Worm (Caenorhabditis elegans) whole organism, L4/young adult: Measurements from ENCODE around the gene fbxa-133.

Experiments used
- W03F9.2 ChIP-seq: fragments of 150-350 bp; optimal IDR thresholded peaks from 2 replicates; lab custom pipeline; 2014; ENCODE audit warnings: missing biosample characterization, missing genetic modification characterization
- him-1 ChIP-seq: sonication (generic microtip); optimal IDR thresholded peaks from 2 replicates; lab custom pipeline; 2016; ENCODE audit warnings: missing genotype, missing genetic modification reagents, missing genetic modification characterization, missing compliant biosample characterization

DNA sequence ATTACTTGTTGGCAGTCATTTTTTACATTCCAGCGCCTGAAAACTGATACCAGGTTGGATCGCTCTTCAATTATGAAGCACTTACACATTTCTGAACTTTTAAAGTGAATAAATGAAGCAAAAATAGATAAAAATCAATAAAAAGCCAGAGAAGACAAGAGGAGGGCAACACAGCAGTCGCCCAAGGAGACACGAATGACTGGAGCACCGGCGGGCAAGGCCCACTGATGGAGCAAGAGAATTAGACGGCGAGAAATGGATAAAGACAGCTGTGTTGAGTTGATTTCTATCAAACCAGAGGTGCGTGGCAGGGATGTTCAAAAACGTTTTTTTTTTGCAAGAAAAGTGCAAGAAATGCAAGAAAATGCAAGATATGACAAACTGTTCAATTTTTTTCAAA, 45.3 kb upstream of the fbxa-133 start:
- no peak for TF ChIP-seq him-1 (tag; lab: Kevin White, UChicago)
- TF ChIP-seq W03F9.2, result no peak
